Worm (Caenorhabditis elegans): ENCODE measurements around the gene irg-3.

- TF ChIP-seq irx-1 (tag; optimal IDR thresholded peaks at IDR 0.05) (no peak), ceh-63 (GFP tag; optimal IDR thresholded peaks at IDR 0.05) (no peak), alr-1 (tag; optimal IDR thresholded peaks at IDR 0.05; ENCODE audit: borderline replicate concordance) (no peak), elt-2 (tag; optimal IDR thresholded peaks at IDR 0.05) (no peak), sup-37 (GFP tag; optimal IDR thresholded peaks at IDR 0.05) (no peak)
Measured at ce11 chrV:2623765-2624164, 31.4 kb downstream of the irg-3 start.

Measured in whole organism, L1 larva.